Worm (Caenorhabditis elegans): ENCODE results near the gene atf-8.
"Not testable (repeated sequence)": the region's sequence is repeated elsewhere in the genome, so short reads cannot be mapped to it uniquely, and the experiment has no call there.

Gene atf-8

DNA sequence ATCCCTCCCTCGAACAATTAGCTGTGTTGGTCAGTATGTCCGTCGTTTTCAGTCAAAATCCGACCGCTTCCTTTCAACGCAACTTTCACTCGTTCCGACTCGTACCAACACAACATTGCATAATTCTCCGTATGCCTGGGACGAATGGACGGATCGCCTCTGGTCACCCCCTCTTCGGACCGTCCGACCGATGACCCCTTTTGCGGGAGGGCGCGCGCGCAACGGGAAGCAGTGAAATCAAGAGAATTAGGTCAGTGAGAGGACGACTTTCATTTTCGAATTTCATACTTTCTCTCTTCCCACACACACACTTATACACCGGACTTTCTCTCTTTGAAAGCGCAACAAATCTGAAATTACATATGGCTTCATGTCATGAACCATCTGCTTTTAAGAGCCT lies at the start of gene atf-8:
Gene atf-8, plus strand, starts transcription at position 234 of the 400 bp plus-strand sequence.
- no peak for TF ChIP-seq ztf-23 (GFP tag; IDR thresholded peaks at IDR 0.05)
- no peak for TF ChIP-seq T22C8.4 (GFP tag; IDR thresholded peaks at IDR 0.05)
- TF ChIP-seq ztf-29 (GFP tag; IDR thresholded peaks at IDR 0.05), result no peak
- no peak for TF ChIP-seq cog-1 (tag; optimal IDR thresholded peaks at IDR 0.05)
- no peak for TF ChIP-seq tab-1 (GFP tag; IDR thresholded peaks at IDR 0.05)
- TF ChIP-seq ref-1 (GFP tag; conservative IDR thresholded peaks at IDR 0.05), result no peak
- TF ChIP-seq klf-2 (GFP tag; conservative IDR thresholded peaks at IDR 0.05), result no peak
- no peak for TF ChIP-seq med-1 (GFP tag; optimal IDR thresholded peaks at IDR 0.05; ENCODE audit: insufficient read depth)
- TF ChIP-seq flt-1 (GFP tag; IDR thresholded peaks at IDR 0.05), result no peak

ce11 chrV:6063330-6063729 lies 42.1 kb upstream of the atf-8 start, which contains the start of gene Y38A10A.2:
Gene Y38A10A.2, minus strand, starts transcription at chrV:6063430.
- no peak for TF ChIP-seq T22C8.4 (GFP tag; IDR thresholded peaks at IDR 0.05)
- no peak for TF ChIP-seq klf-2 (GFP tag; conservative IDR thresholded peaks at IDR 0.05)
- TF ChIP-seq med-1 (GFP tag; optimal IDR thresholded peaks at IDR 0.05; ENCODE audit: insufficient read depth), result no peak
- no peak for TF ChIP-seq ref-1 (GFP tag; conservative IDR thresholded peaks at IDR 0.05)

- no peak for TF ChIP-seq tab-1 (GFP tag; IDR thresholded peaks at IDR 0.05)
- TF ChIP-seq klf-2 (GFP tag; conservative IDR thresholded peaks at IDR 0.05), result no peak
- TF ChIP-seq ztf-29 (GFP tag; IDR thresholded peaks at IDR 0.05), result no peak
- no peak for TF ChIP-seq ref-1 (GFP tag; conservative IDR thresholded peaks at IDR 0.05)
- TF ChIP-seq cog-1 (tag; optimal IDR thresholded peaks at IDR 0.05), result no peak
These were observed 38.3 kb upstream of the atf-8 start, which contains the start of gene srh-10 for ce11 chrV:6067112-6067511. Gene srh-10, minus strand, starts transcription at chrV:6067140.

DNA sequence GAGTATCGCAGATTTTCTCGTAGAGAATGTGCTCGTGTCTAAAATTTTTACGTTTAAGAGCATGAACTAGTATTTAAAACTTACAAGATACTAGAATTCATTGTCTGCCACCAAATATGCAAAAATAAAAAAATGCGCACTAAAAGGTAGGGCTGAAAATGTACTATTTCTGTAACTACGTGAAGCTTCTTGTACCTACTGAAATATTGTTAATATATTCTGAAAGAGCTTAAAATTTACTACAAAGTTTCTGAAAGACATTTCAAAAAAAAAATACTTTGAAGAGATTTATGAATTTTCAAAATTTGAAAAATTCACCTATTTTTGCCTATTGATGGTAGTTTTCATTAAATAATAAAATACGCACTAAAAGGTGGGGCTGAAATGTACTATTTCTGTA lies 35.4 kb upstream of the atf-8 start, which contains the start of gene fbxa-214:
Gene fbxa-214, minus strand, starts transcription at position 101 of the 400 bp plus-strand sequence.
- TF ChIP-seq tab-1, T22C8.4, ztf-29 (GFP tag; IDR thresholded peaks at IDR 0.05): not testable (repeated sequence)

DNA sequence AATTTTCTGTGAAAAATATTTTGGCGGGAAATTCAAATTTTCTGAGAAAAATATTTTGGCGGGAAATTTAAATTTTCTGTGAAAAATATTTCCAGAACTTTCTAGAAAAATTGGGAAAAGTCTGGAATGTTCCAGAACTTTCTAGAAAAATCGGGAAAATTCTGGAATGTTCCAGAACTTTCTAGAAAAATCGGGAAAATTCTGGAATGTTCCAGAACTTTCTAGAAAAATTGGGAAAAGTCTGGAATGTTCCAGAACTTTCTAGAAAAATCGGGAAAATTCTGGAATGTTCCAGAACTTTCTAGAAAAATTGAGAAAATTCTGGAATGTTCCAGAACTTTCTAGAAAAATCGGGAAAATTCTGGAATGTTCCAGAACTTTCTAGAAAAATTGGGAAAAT lies 33.2 kb upstream of the atf-8 start:
- 0 out of 2 replicates have a peak, but pooled peaks have one; percentile 9 for TF ChIP-seq flt-1 (GFP tag; IDR thresholded peaks at IDR 0.05)

ce11 chrV:6088977-6089376 lies 16.4 kb upstream of the atf-8 start:
- TF ChIP-seq flt-1 (GFP tag; IDR thresholded peaks at IDR 0.05), result peak; percentile 23; the same call in 1 of the 2 replicates

DNA sequence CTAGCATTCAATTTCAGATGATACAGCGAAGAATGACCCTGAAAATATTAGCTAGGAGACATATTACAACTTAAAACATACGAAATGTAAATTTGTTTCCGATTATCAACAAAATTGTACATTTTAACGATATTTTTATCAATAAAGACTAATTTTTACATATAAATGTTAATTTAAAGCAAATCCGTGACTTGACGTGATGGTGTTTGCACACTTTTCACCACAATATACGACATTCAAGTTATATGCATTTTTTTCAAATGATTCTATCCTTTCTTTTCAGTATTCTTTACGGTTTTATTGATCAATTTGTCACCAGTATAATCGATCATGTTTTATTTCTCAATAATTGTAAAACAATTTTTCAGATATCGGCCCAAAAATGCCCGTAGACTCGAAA lies 9.6 kb upstream of the atf-8 start, which contains the start of gene Y38A10A.7:
Gene Y38A10A.7, plus strand, starts transcription at position 369 of the 400 bp plus-strand sequence.
- no peak for TF ChIP-seq ztf-29 (GFP tag; IDR thresholded peaks at IDR 0.05)
- no peak for TF ChIP-seq ztf-23 (GFP tag; IDR thresholded peaks at IDR 0.05)
- no peak for TF ChIP-seq cog-1 (tag; optimal IDR thresholded peaks at IDR 0.05)
- no peak for TF ChIP-seq flt-1 (GFP tag; IDR thresholded peaks at IDR 0.05)
- no peak for TF ChIP-seq klf-2 (GFP tag; conservative IDR thresholded peaks at IDR 0.05)
- TF ChIP-seq tab-1 (GFP tag; IDR thresholded peaks at IDR 0.05), result no peak
- no peak for TF ChIP-seq med-1 (GFP tag; optimal IDR thresholded peaks at IDR 0.05; ENCODE audit: insufficient read depth)
- no peak for TF ChIP-seq ref-1 (GFP tag; conservative IDR thresholded peaks at IDR 0.05)
- no peak for TF ChIP-seq T22C8.4 (GFP tag; IDR thresholded peaks at IDR 0.05)

DNA sequence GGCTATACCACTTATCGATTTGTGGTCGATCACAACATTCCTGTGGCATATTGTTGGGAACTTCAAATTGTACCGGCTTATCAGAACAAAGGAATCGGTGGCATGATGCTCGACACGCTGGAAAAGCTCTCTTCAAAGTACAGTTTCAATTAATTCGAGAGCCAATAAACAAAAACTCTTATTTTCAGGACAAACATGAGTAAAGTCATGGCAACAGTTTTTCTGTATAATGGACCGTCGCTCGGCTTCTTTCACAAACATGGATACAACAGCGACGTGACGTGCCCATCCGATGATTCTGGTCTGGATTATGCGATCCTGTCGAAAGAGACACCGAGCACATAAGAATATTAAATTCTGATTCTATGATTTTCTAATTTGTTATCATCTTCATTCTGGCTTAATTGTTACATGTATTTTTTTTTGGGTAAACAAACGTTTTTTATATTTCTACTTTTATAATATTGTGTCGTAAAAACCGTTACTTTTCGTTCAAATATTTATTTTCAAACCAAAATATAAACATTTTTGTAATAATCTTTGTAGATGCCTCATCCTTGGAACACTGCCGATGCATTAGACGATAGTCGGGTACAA lies 8.8 kb upstream of the atf-8 start, which contains the start of gene smut-1:
Gene smut-1, plus strand, starts transcription at position 547 of the 597 bp plus-strand sequence.
- TF ChIP-seq tab-1 (GFP tag; IDR thresholded peaks at IDR 0.05), result no peak
- no peak for TF ChIP-seq klf-2 (GFP tag; conservative IDR thresholded peaks at IDR 0.05)
- no peak for TF ChIP-seq flt-1 (GFP tag; IDR thresholded peaks at IDR 0.05)
- TF ChIP-seq cog-1 (tag; optimal IDR thresholded peaks at IDR 0.05), result no peak
- no peak for TF ChIP-seq med-1 (GFP tag; optimal IDR thresholded peaks at IDR 0.05; ENCODE audit: insufficient read depth)
- TF ChIP-seq T22C8.4 (GFP tag; IDR thresholded peaks at IDR 0.05), result no peak
- TF ChIP-seq ztf-23 (GFP tag; IDR thresholded peaks at IDR 0.05), result no peak
- TF ChIP-seq ref-1 (GFP tag; conservative IDR thresholded peaks at IDR 0.05), result no peak
- no peak for TF ChIP-seq ztf-29 (GFP tag; IDR thresholded peaks at IDR 0.05)

- TF ChIP-seq T22C8.4 (GFP tag; IDR thresholded peaks at IDR 0.05), result no peak
- TF ChIP-seq klf-2 (GFP tag; conservative IDR thresholded peaks at IDR 0.05), result no peak
- TF ChIP-seq ref-1 (GFP tag; conservative IDR thresholded peaks at IDR 0.05), result no peak
- TF ChIP-seq tab-1 (GFP tag; IDR thresholded peaks at IDR 0.05), result no peak
- TF ChIP-seq med-1 (GFP tag; optimal IDR thresholded peaks at IDR 0.05; ENCODE audit: insufficient read depth), result peak; percentile 4
- 0 out of 2 replicates have a peak, but pooled peaks have one; percentile 27 for TF ChIP-seq flt-1 (GFP tag; IDR thresholded peaks at IDR 0.05)
These were observed 6.7 kb upstream of the atf-8 start for ce11 chrV:6098755-6099155.

ce11 chrV:6099634-6100033 lies 5.8 kb upstream of the atf-8 start:
- TF ChIP-seq tab-1 (GFP tag; IDR thresholded peaks at IDR 0.05), result 0 out of 2 replicates have a peak, but pooled peaks have one; percentile 5
- no peak for TF ChIP-seq cog-1 (tag; optimal IDR thresholded peaks at IDR 0.05)

DNA sequence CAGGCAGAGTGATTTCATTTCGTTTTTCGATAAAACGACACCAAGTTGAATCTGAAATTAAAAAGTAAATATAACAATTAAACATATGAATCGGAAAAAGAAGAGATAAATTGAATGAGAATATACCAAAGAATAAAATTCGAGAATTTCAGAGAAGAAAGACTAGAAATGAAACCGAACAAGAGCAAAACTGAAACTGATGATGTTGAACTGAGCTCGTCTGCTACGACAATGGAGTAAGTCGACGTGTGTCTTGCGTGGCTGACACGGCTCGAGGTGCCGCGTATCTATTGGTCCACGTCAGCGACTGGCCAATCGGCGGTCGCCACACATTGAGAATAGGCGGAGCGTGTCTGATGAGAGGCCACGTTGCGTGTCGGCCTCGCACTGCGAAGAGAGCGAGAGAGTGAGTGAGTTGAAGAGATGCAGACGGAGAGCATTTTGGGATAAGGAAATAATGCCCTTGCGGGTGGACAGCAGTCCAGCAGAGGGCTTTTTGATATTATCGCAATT lies 4.9 kb upstream of the atf-8 start, which contains the start of gene crt-1:
Gene crt-1, minus strand, starts transcription at position 51 of the 513 bp plus-strand sequence.
- TF ChIP-seq med-1 (GFP tag; optimal IDR thresholded peaks at IDR 0.05; ENCODE audit: insufficient read depth) (no peak), tab-1 (GFP tag; IDR thresholded peaks at IDR 0.05) (no peak), klf-2 (GFP tag; conservative IDR thresholded peaks at IDR 0.05) (no peak), ztf-29 (GFP tag; IDR thresholded peaks at IDR 0.05) (no peak; the same call in 1 of the 2 replicates), cog-1 (tag; optimal IDR thresholded peaks at IDR 0.05) (peak; percentile 79), ref-1 (GFP tag; conservative IDR thresholded peaks at IDR 0.05) (no peak), flt-1 (GFP tag; IDR thresholded peaks at IDR 0.05) (peak; percentile 61)
